Worm (Caenorhabditis elegans) whole organism, L4 larva: ENCODE measurements around the gene ZK697.1.

Experiments
- fkh-10 ChIP-seq: fragments of 150-350 bp; optimal IDR thresholded peaks from 2 replicates; lab custom pipeline; 2014; ENCODE audit warnings: missing biosample characterization, missing genetic modification reagents, missing genetic modification characterization
- nhr-102 ChIP-seq: sonication (generic microtip); optimal IDR thresholded peaks from 2 replicates; lab custom pipeline; 2016; ENCODE audit warnings: mild to moderate bottlenecking, missing genetic modification characterization, moderate library complexity, missing compliant biosample characterization

DNA sequence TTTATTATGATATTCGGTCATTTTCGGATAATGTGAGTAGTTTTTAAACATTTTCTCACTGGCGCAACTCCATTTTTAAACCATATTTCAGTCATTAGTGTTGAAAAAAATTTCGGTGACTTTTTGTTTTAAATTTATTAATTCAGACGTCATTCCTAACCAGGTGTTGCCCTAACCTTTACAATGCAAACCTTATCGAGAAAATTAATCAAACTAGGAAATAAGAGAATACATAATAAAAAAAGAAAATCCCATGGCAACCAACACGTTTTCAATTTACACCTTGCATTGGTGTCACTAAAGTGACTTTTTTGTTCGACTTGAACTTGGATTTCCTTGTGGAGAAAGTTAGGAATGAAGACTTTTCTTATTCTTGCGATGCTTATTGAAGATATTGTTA lies 35.6 kb downstream of the ZK697.1 start, which contains the start of gene F36H9.2:
- TF ChIP-seq nhr-102 (tag; lab: Kevin White, UChicago) (no peak), fkh-10 (GFP tag; lab: Kevin White, UChicago) (no peak)
